Fruit fly (Drosophila melanogaster): ENCODE measurements around the gene Naa15-16.
A peak's percentile ranks its signal among the peaks of the same experiment; 100 is the strongest.

The Naa15-16 gene

DNA sequence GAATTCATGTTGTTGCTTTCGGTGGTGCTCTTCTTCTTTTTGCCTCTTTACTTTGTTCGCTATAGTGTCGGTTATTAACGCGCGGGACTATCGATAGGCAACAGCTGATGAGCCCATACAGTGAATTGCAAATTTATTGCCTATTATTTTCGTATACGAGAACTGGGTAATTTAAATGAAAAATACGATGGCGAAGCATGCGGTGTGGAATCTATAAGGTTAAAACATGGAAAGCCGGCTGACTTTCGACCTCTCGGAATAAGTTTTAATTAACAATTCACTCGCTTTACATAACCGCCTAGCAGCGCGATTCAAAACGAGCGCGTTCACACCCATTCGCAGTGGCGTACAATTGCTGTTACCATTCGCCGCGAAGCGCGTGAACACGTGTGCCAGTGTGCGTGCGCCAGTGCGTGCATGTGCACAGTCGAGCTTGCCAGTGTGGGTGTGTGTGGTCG lies at the start of gene Naa15-16, which contains the start of gene mRpS14:
Gene Naa15-16 (plus strand): TSS at position 116 of the 458 bp plus-strand sequence.
Gene mRpS14 (minus strand): TSS at position 370 of the 458 bp plus-strand sequence.
- TF ChIP-seq Dref (GFP tag; IDR thresholded peaks at IDR 0.05) = peak; percentile 58
- TF ChIP-seq Tbp (GFP tag; optimal IDR thresholded peaks at IDR 0.05) = peak; percentile 9
- TF ChIP-seq CG11504 (tag; optimal IDR thresholded peaks at IDR 0.05) = no peak
- TF ChIP-seq CG8478 (optimal IDR thresholded peaks at IDR 0.05) = peak; percentile 75
- TF ChIP-seq vvl (GFP tag; IDR thresholded peaks at IDR 0.05) = peak; percentile 34; the same call in 1 of the 2 replicates
- TF ChIP-seq Ets97D (GFP tag; optimal IDR thresholded peaks at IDR 0.05) = peak; percentile 33
- 0 out of 3 replicates have a peak, but pooled peaks have one; percentile 23 for TF ChIP-seq mld (GFP tag; IDR thresholded peaks at IDR 0.05; ENCODE audit: partially characterized antibody)
- TF ChIP-seq CG7745 (tag; optimal IDR thresholded peaks at IDR 0.05) = no peak
- no peak for TF ChIP-seq CG4404 (GFP tag; IDR thresholded peaks at IDR 0.05)
- no peak for TF ChIP-seq pita (GFP tag; optimal IDR thresholded peaks at IDR 0.05)
- peak; percentile 28 for TF ChIP-seq Adf1 (GFP tag; IDR thresholded peaks at IDR 0.05)
- TF ChIP-seq MBD-R2 (GFP tag; IDR thresholded peaks at IDR 0.05) = peak; percentile 72
- TF ChIP-seq HLH4C (GFP tag; IDR thresholded peaks at IDR 0.05; ENCODE audit: partially characterized antibody) = peak; percentile 75
- TF ChIP-seq bbx (GFP tag; IDR thresholded peaks at IDR 0.05; ENCODE audit: partially characterized antibody) = peak; percentile 64; the same call in 1 of the 2 replicates
- no peak for TF ChIP-seq odd (GFP tag; optimal IDR thresholded peaks at IDR 0.05)
- no peak for TF ChIP-seq wor (GFP tag; IDR thresholded peaks at IDR 0.05)
- peak; percentile 14 for TF ChIP-seq HmgD (GFP tag; optimal IDR thresholded peaks at IDR 0.05)
- TF ChIP-seq trem (tag; optimal IDR thresholded peaks at IDR 0.05) = peak; percentile 47
- TF ChIP-seq cg (GFP tag; optimal IDR thresholded peaks at IDR 0.05) = peak; percentile 92
- TF ChIP-seq CG9727 (GFP tag; optimal IDR thresholded peaks at IDR 0.05) = no peak
- TF ChIP-seq CG9437 (GFP tag; optimal IDR thresholded peaks at IDR 0.05) = peak; percentile 18
- TF ChIP-seq BEAF-32 (GFP tag; optimal IDR thresholded peaks at IDR 0.05) = peak; percentile 71
- peak; percentile 67 for TF ChIP-seq CG12659 (GFP tag; optimal IDR thresholded peaks at IDR 0.05)
- TF ChIP-seq knrl (GFP tag; IDR thresholded peaks at IDR 0.05; ENCODE audit: partially characterized antibody) = 0 out of 3 replicates have a peak, but pooled peaks have one; percentile 19
- no peak for TF ChIP-seq CG14014 (GFP tag; IDR thresholded peaks at IDR 0.05)
- TF ChIP-seq TFAM (GFP tag; optimal IDR thresholded peaks at IDR 0.05) = no peak
- TF ChIP-seq sna (GFP tag; IDR thresholded peaks at IDR 0.05; ENCODE audit: partially characterized antibody) = 0 out of 2 replicates have a peak, but pooled peaks have one; percentile 31
- peak; percentile 52 to 90 for TF ChIP-seq crp (GFP tag; optimal IDR thresholded peaks at IDR 0.05)
- TF ChIP-seq nmo (GFP tag; optimal IDR thresholded peaks at IDR 0.05) = peak; percentile 2
- peak; percentile 22 for TF ChIP-seq twi (tag; optimal IDR thresholded peaks at IDR 0.05)
- no peak for TF ChIP-seq ERR (GFP tag; optimal IDR thresholded peaks at IDR 0.05)
- TF ChIP-seq CG12744 (GFP tag; optimal IDR thresholded peaks at IDR 0.05) = no peak
- TF ChIP-seq CG7963 (GFP tag; IDR thresholded peaks at IDR 0.05; ENCODE audit: partially characterized antibody) = 0 out of 3 replicates have a peak, but pooled peaks have one; percentile 20
- peak; percentile 43 for TF ChIP-seq CG2116 (GFP tag; optimal IDR thresholded peaks at IDR 0.05)
- TF ChIP-seq ewg (GFP tag; optimal IDR thresholded peaks at IDR 0.05) = peak; percentile 20
- TF ChIP-seq Doc3 (GFP tag; IDR thresholded peaks at IDR 0.05; ENCODE audit: partially characterized antibody) = 0 out of 3 replicates have a peak, but pooled peaks have one; percentile 25
- peak; percentile 69; the same call in 1 of the 2 replicates for TF ChIP-seq tna (GFP tag; IDR thresholded peaks at IDR 0.05; ENCODE audit: partially characterized antibody)
- TF ChIP-seq CG5953 (GFP tag; IDR thresholded peaks at IDR 0.05) = no peak
- TF ChIP-seq CG7357 (GFP tag; IDR thresholded peaks at IDR 0.05) = peak; percentile 79
- no peak for TF ChIP-seq Dad (GFP tag; optimal IDR thresholded peaks at IDR 0.05)
- peak; percentile 16 for TF ChIP-seq CG30020 (tag; optimal IDR thresholded peaks at IDR 0.05)
- TF ChIP-seq BtbVII (GFP tag; optimal IDR thresholded peaks at IDR 0.05) = no peak
- TF ChIP-seq CG14710 (tag; optimal IDR thresholded peaks at IDR 0.05) = peak; percentile 46
- TF ChIP-seq Dp (GFP tag; optimal IDR thresholded peaks at IDR 0.05) = peak; percentile 79
- no peak for TF ChIP-seq tll (GFP tag; optimal IDR thresholded peaks at IDR 0.05)
- peak; percentile 42; the same call in 1 of the 2 replicates for TF ChIP-seq amos (GFP tag; IDR thresholded peaks at IDR 0.05; ENCODE audit: partially characterized antibody)
- no peak for TF ChIP-seq CG12236 (GFP tag; optimal IDR thresholded peaks at IDR 0.05)
- peak; percentile 61; the same call in 2 of the 3 replicates for TF ChIP-seq CG6791 (GFP tag; IDR thresholded peaks at IDR 0.05; ENCODE audit: partially characterized antibody)

Data from whole organism, embryonic.